Fruit fly (Drosophila melanogaster): ENCODE results near the gene Tpt.

The Tpt gene

DNA sequence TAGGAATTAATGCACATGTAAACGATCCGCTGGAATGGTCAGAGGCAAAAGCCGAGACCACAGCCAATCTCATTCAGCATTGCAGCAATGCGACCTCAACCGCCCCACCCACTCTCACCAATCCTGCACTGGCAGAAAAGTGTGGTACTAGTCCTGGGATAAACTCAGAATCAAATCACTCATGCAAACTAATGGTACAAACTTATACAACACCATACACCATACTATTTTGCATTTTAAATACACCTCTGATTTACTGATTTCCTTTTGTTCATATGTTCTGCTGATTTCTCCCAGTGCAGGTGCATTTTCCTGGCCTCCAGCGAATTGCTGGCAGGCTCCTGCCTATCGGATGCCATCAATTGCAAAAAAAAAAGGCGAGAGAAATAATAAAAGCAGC lies 13.9 kb upstream of the Tpt start (continued):
- no peak for TF ChIP-seq CG7963 (GFP tag; IDR thresholded peaks at IDR 0.05; ENCODE audit: partially characterized antibody)
- no peak for TF ChIP-seq Max (GFP tag; optimal IDR thresholded peaks at IDR 0.05)
- no peak for TF ChIP-seq eyg (GFP tag; optimal IDR thresholded peaks at IDR 0.05)
- peak; percentile 35; the same call in 1 of the 4 replicates for TF ChIP-seq Gug (GFP tag; IDR thresholded peaks at IDR 0.05)
- TF ChIP-seq Chrac-16 (GFP tag; optimal IDR thresholded peaks at IDR 0.05): no peak
- TF ChIP-seq crol (GFP tag; IDR thresholded peaks at IDR 0.05): no peak
- TF ChIP-seq odd (GFP tag; optimal IDR thresholded peaks at IDR 0.05): no peak
- no peak for TF ChIP-seq gem (tag; optimal IDR thresholded peaks at IDR 0.05)
- TF ChIP-seq gcm2 (GFP tag; optimal IDR thresholded peaks at IDR 0.05): no peak
- no peak for TF ChIP-seq crc (GFP tag; optimal IDR thresholded peaks at IDR 0.05)
- TF ChIP-seq Rfx (GFP tag; IDR thresholded peaks at IDR 0.05): no peak
- TF ChIP-seq Hmx (GFP tag; optimal IDR thresholded peaks at IDR 0.05): no peak
- TF ChIP-seq D (optimal IDR thresholded peaks at IDR 0.05): no peak
- peak; percentile 7 for TF ChIP-seq D (GFP tag; optimal IDR thresholded peaks at IDR 0.05)
- no peak for TF ChIP-seq CG13624 (GFP tag; optimal IDR thresholded peaks at IDR 0.05)
- no peak for TF ChIP-seq Dp (GFP tag; optimal IDR thresholded peaks at IDR 0.05)
- TF ChIP-seq CG1529 (GFP tag; optimal IDR thresholded peaks at IDR 0.05): peak; percentile 2
- TF ChIP-seq CG17802 (tag; optimal IDR thresholded peaks at IDR 0.05): no peak
- TF ChIP-seq tx (GFP tag; optimal IDR thresholded peaks at IDR 0.05): no peak
- TF ChIP-seq CG6683 (GFP tag; optimal IDR thresholded peaks at IDR 0.05): no peak
- no peak for TF ChIP-seq vvl (GFP tag; IDR thresholded peaks at IDR 0.05)
- TF ChIP-seq Ptx1 (GFP tag; IDR thresholded peaks at IDR 0.05): no peak; the same call in 1 of the 2 replicates
- TF ChIP-seq dan (GFP tag; IDR thresholded peaks at IDR 0.05): no peak
- no peak for TF ChIP-seq sug (tag; optimal IDR thresholded peaks at IDR 0.05)
- TF ChIP-seq CG4617 (GFP tag; optimal IDR thresholded peaks at IDR 0.05; ENCODE audit: borderline replicate concordance): no peak
- TF ChIP-seq Spps (tag; optimal IDR thresholded peaks at IDR 0.05): no peak
- TF ChIP-seq Asciz (GFP tag; optimal IDR thresholded peaks at IDR 0.05): peak; percentile 2
- no peak for TF ChIP-seq CG31224 (GFP tag; IDR thresholded peaks at IDR 0.05)
- peak; percentile 10 for TF ChIP-seq pnt (GFP tag; optimal IDR thresholded peaks at IDR 0.05)
- no peak for TF ChIP-seq CG4854 (GFP tag; optimal IDR thresholded peaks at IDR 0.05)
- TF ChIP-seq CG5953 (GFP tag; IDR thresholded peaks at IDR 0.05): no peak
- TF ChIP-seq chinmo (GFP tag; IDR thresholded peaks at IDR 0.05; ENCODE audit: partially characterized antibody): no peak
- peak; percentile 1 for TF ChIP-seq Ets65A (GFP tag)
- TF ChIP-seq Usf (GFP tag; optimal IDR thresholded peaks at IDR 0.05): no peak
- TF ChIP-seq btn (GFP tag; optimal IDR thresholded peaks at IDR 0.05): no peak
- TF ChIP-seq Nf-YC (tag; optimal IDR thresholded peaks at IDR 0.05): no peak
- no peak for TF ChIP-seq CG10565 (GFP tag; optimal IDR thresholded peaks at IDR 0.05)
- TF ChIP-seq cad (GFP tag; optimal IDR thresholded peaks at IDR 0.05): no peak
- TF ChIP-seq CG13296 (GFP tag; optimal IDR thresholded peaks at IDR 0.05): no peak
- TF ChIP-seq H2.0 (GFP tag; IDR thresholded peaks at IDR 0.05): no peak
- TF ChIP-seq Lim3 (GFP tag; IDR thresholded peaks at IDR 0.05): no peak
- TF ChIP-seq Ada2b (GFP tag; IDR thresholded peaks at IDR 0.05): no peak
- no peak for TF ChIP-seq al (GFP tag; IDR thresholded peaks at IDR 0.05)
- TF ChIP-seq CG12659 (GFP tag; optimal IDR thresholded peaks at IDR 0.05): no peak
- TF ChIP-seq CG15479 (GFP tag; optimal IDR thresholded peaks at IDR 0.05): no peak
- no peak for TF ChIP-seq pho (GFP tag; optimal IDR thresholded peaks at IDR 0.05)
- TF ChIP-seq grau (tag; optimal IDR thresholded peaks at IDR 0.05): no peak
- TF ChIP-seq rib (GFP tag; IDR thresholded peaks at IDR 0.05): no peak
- TF ChIP-seq CG12744 (GFP tag; optimal IDR thresholded peaks at IDR 0.05): no peak
- no peak for TF ChIP-seq dysf (GFP tag; IDR thresholded peaks at IDR 0.05)
- TF ChIP-seq Atf-2 (GFP tag; optimal IDR thresholded peaks at IDR 0.05): no peak
- TF ChIP-seq ci (GFP tag; IDR thresholded peaks at IDR 0.05): no peak
- TF ChIP-seq run (tag; optimal IDR thresholded peaks at IDR 0.05): no peak
- TF ChIP-seq CG12236 (GFP tag; optimal IDR thresholded peaks at IDR 0.05): no peak

Measured in whole organism, embryonic.